Fruit fly (Drosophila melanogaster) whole organism, wandering third instar larva: ENCODE measurements around the gene nom.

ENCODE experiments used
- CG9705 ChIP-seq: fragments of 200-800 bp; sonication (Bioruptor generic); optimal IDR thresholded peaks from 2 replicates; lab custom pipeline; 2018; ENCODE audit warnings: missing biosample characterization, mild to moderate bottlenecking, missing genetic modification characterization
- Dfd ChIP-seq: fragments of >200 bp; optimal IDR thresholded peaks from 2 replicates; lab custom pipeline; 2017; ENCODE audit warnings: missing biosample characterization, missing genetic modification characterization
- Hr78 ChIP-seq: fragments of >200 bp; optimal IDR thresholded peaks from 2 replicates; lab custom pipeline; 2017; ENCODE audit warnings: missing biosample characterization, missing genetic modification characterization
- Jra ChIP-seq: sonication (Bioruptor generic); optimal IDR thresholded peaks from 2 replicates; lab custom pipeline; 2016; ENCODE audit warnings: missing biosample characterization, missing genetic modification characterization
- Mio ChIP-seq: sonication (Bioruptor generic); optimal IDR thresholded peaks from 2 replicates; lab custom pipeline; 2016; ENCODE audit warnings: missing biosample characterization, missing genetic modification characterization
- N ChIP-seq: fragments of >200 bp; optimal IDR thresholded peaks from 2 replicates; lab custom pipeline; 2018; ENCODE audit warnings: missing biosample characterization, missing external identifiers, missing genetic modification characterization
- br ChIP-seq: fragments of 200-800 bp; sonication (Bioruptor generic); optimal IDR thresholded peaks from 2 replicates; lab custom pipeline; 2016; ENCODE audit warnings: missing biosample characterization, missing genetic modification characterization
- pan ChIP-seq: fragments of >200 bp; optimal IDR thresholded peaks from 2 replicates; lab custom pipeline; 2017
- psq ChIP-seq: fragments of 200-800 bp; sonication (Bioruptor generic); optimal IDR thresholded peaks from 3 replicates; lab custom pipeline; 2017; ENCODE audit warnings: missing biosample characterization, mild to moderate bottlenecking, missing genetic modification characterization, moderate library complexity
- woc ChIP-seq: sonication (Bioruptor generic); optimal IDR thresholded peaks from 2 replicates; lab custom pipeline; 2016; ENCODE audit warnings: missing biosample characterization, mild to moderate bottlenecking, missing genetic modification characterization

DNA sequence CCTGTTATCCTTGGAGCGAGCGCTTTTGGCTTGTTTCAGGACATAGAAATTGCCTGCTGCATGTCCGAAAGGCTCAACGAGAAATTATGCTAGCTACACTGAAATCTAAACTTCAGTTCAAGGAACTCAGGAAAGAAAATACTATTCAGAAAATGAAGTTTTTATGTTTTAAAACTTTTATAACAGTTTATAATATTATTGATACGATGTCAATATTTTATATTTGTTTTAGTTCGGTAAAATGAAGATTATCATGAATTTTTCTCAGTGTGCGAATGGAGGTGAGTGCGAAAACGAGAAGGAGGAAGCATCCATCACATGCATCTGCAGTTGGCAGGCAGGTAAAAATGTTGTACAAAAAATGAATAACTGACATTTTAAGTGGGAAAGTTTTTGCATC is 23.4 kb downstream of the nom start:
- TF ChIP-seq N = no peak
- TF ChIP-seq psq (GFP tag; lab: Kevin White, UChicago) = peak; percentile 72
- TF ChIP-seq woc (GFP tag; lab: Kevin White, UChicago) = peak; percentile 56
- TF ChIP-seq Dfd = no peak
- peak; percentile 62 for TF ChIP-seq br (GFP tag; lab: Kevin White, UChicago)
- TF ChIP-seq Mio (GFP tag; lab: Kevin White, UChicago) = no peak
- peak; percentile 22 for TF ChIP-seq Jra (GFP tag; lab: Kevin White, UChicago)
- no peak for TF ChIP-seq pan (lab: Kevin White, UChicago)
- TF ChIP-seq CG9705 (GFP tag; lab: Kevin White, UChicago) = no peak
- TF ChIP-seq Hr78 (GFP tag; lab: Kevin White, UChicago) = no peak
